Worm (Caenorhabditis elegans) whole organism, L2 larva: ENCODE measurements around the gene ZK899.3.

Experiments used
- R02D3.7 ChIP-seq: fragments of 150-350 bp; optimal IDR thresholded peaks from 2 replicates; lab custom pipeline; 2014; ENCODE audit warnings: missing biosample characterization, missing genetic modification characterization
- ZK546.5 ChIP-seq: sonication (generic microtip); optimal IDR thresholded peaks from 2 replicates; lab custom pipeline; 2017; ENCODE audit warnings: missing biosample characterization, missing genetic modification characterization
- ceh-16 ChIP-seq: fragments of 150-350 bp; optimal IDR thresholded peaks from 2 replicates; lab custom pipeline; 2014; ENCODE audit warnings: missing biosample characterization, missing genetic modification characterization
- egl-27 ChIP-seq: sonication (generic microtip); optimal IDR thresholded peaks from 3 replicates; lab custom pipeline; 2017; ENCODE audit warnings: missing biosample characterization, missing genetic modification reagents, missing genetic modification characterization
- nhr-11 ChIP-seq: fragments of 150-350 bp; optimal IDR thresholded peaks from 2 replicates; lab custom pipeline; 2014; ENCODE audit warnings: missing biosample characterization, missing genetic modification characterization
- nhr-21 ChIP-seq: fragments of 150-350 bp; optimal IDR thresholded peaks from 2 replicates; lab custom pipeline; 2014; ENCODE audit warnings: missing biosample characterization, missing genetic modification characterization
- nhr-237 ChIP-seq: fragments of 150-350 bp; optimal IDR thresholded peaks from 2 replicates; lab custom pipeline; 2014; ENCODE audit warnings: missing biosample characterization, missing genetic modification characterization
- nhr-25 ChIP-seq: fragments of 150-350 bp; sonication (generic microtip); optimal IDR thresholded peaks from 3 replicates; lab custom pipeline; 2014; ENCODE audit warnings: missing biosample characterization, missing genetic modification characterization
- unc-39 ChIP-seq: fragments of 150-350 bp; optimal IDR thresholded peaks from 2 replicates; lab custom pipeline; 2014; ENCODE audit warnings: missing biosample characterization, missing genetic modification characterization
- unc-62 ChIP-seq: fragments of 150-350 bp; optimal IDR thresholded peaks from 2 replicates; lab custom pipeline; 2014; ENCODE audit warnings: missing biosample characterization, missing genetic modification reagents, missing genetic modification characterization
- ztf-4 ChIP-seq: fragments of 150-350 bp; optimal IDR thresholded peaks from 2 replicates; lab custom pipeline; 2014; ENCODE audit warnings: missing biosample characterization, missing genetic modification characterization

- TF ChIP-seq ceh-16 (tag; lab: Kevin White, UChicago) (no peak), nhr-21 (no peak), ztf-4 (tag; lab: Kevin White, UChicago) (no peak), R02D3.7 (tag; lab: Kevin White, UChicago) (no peak), ZK546.5 (no peak), unc-62 (no peak), nhr-11 (tag; lab: Kevin White, UChicago) (no peak), nhr-237 (no peak), nhr-25 (tag; lab: Kevin White, UChicago) (no peak), unc-39 (tag; lab: Kevin White, UChicago) (no peak), egl-27 (no peak)
Observed at ce11 chrX:9472170-9472569, 19.2 kb downstream of the ZK899.3 start, which contains the start of gene gap-2.
